Fruit fly (Drosophila melanogaster) whole organism, embryonic: Measurements from ENCODE around the gene CG12116.
A peak's percentile ranks its signal among the peaks of the same experiment; 100 is the strongest.

Source experiments
- Atf3 ChIP-seq: fragments of 200-800 bp; sonication (Bioruptor generic); optimal IDR thresholded peaks from 3 replicates; lab custom pipeline; 2016; ENCODE audit warnings: missing biosample characterization, missing genetic modification characterization
- CG13123 ChIP-seq: fragments of 200-800 bp; sonication (Bioruptor generic); optimal IDR thresholded peaks from 2 replicates; lab custom pipeline; 2016; ENCODE audit warnings: missing biosample characterization, missing genetic modification characterization
- CG13775 ChIP-seq: fragments of 200-800 bp; sonication (Bioruptor generic); optimal IDR thresholded peaks from 3 replicates; lab custom pipeline; 2017; ENCODE audit warnings: missing biosample characterization, mild to moderate bottlenecking, missing genetic modification characterization
- CG14860 ChIP-seq: fragments of 200-800 bp; sonication (Bioruptor generic); IDR thresholded peaks from 3 replicates; pipeline ENCODE4 v1.3.6; 2022; ENCODE audit warnings: missing biosample characterization, missing genetic modification characterization; ENCODE audit not compliant: partially characterized antibody
- CG1529 ChIP-seq: fragments of 200-800 bp; sonication (Bioruptor generic); optimal IDR thresholded peaks from 3 replicates; lab custom pipeline; 2018; ENCODE audit warnings: missing biosample characterization, missing genetic modification characterization
- CG15696 ChIP-seq: fragments of 200-800 bp; sonication (Bioruptor generic); optimal IDR thresholded peaks from 2 replicates; lab custom pipeline; 2019; ENCODE audit warnings: missing biosample characterization, mild to moderate bottlenecking, missing genetic modification characterization, moderate library complexity
- CG17186 ChIP-seq: fragments of 200-800 bp; sonication (Bioruptor generic); optimal IDR thresholded peaks from 3 replicates; lab custom pipeline; 2017; ENCODE audit warnings: missing biosample characterization, missing genetic modification reagents, missing genetic modification characterization
- CG18599 ChIP-seq: fragments of 200-800 bp; sonication (Bioruptor generic); optimal IDR thresholded peaks from 3 replicates; lab custom pipeline; 2017; ENCODE audit warnings: missing biosample characterization, missing genetic modification characterization, mild to moderate bottlenecking, moderate library complexity, missing genetic modification reagents
- CG18619 ChIP-seq: fragments of 200-800 bp; sonication (Bioruptor generic); optimal IDR thresholded peaks from 3 replicates; lab custom pipeline; 2017; ENCODE audit warnings: missing biosample characterization, mild to moderate bottlenecking, missing genetic modification characterization
- CG2712 ChIP-seq: fragments of 200-800 bp; optimal IDR thresholded peaks from 3 replicates; lab custom pipeline; 2019; ENCODE audit warnings: missing biosample characterization, mild to moderate bottlenecking, missing genetic modification characterization, moderate library complexity
- CG3065 ChIP-seq: fragments of 200-800 bp; sonication (Bioruptor generic); optimal IDR thresholded peaks from 2 replicates; lab custom pipeline; 2016; ENCODE audit warnings: missing biosample characterization, missing genetic modification characterization
- CG3726 ChIP-seq: fragments of 200-800 bp; sonication (Bioruptor generic); IDR thresholded peaks from 3 replicates; pipeline ENCODE4, ENCODE4 v1.3.6; 2022; ENCODE audit warnings: missing biosample characterization, missing genetic modification characterization
- CG3847 ChIP-seq: fragments of 200-800 bp; sonication (Bioruptor generic); IDR thresholded peaks from 2 replicates; pipeline ENCODE4 v1.3.6; 2022; ENCODE audit warnings: missing biosample characterization, missing genetic modification characterization
- CG4282 ChIP-seq: fragments of 200-800 bp; sonication (Bioruptor generic); optimal IDR thresholded peaks from 2 replicates; lab custom pipeline; 2016; ENCODE audit warnings: missing biosample characterization, missing genetic modification characterization
- CG4360 ChIP-seq: fragments of 200-800 bp; sonication (Bioruptor generic); IDR thresholded peaks from 2 replicates; pipeline ENCODE4 v1.3.6; 2022; ENCODE audit warnings: missing biosample characterization, missing genetic modification characterization
- CG6175 ChIP-seq: fragments of 200-800 bp; sonication (Bioruptor generic); IDR thresholded peaks from 3 replicates; pipeline ENCODE4 v1.3.6; 2022; ENCODE audit warnings: missing biosample characterization, missing genetic modification characterization
- CG6854 ChIP-seq: fragments of 200-800 bp; sonication (Bioruptor generic); optimal IDR thresholded peaks from 3 replicates; lab custom pipeline; 2017; ENCODE audit warnings: missing biosample characterization, mild to moderate bottlenecking, missing genetic modification characterization
- CG7271 ChIP-seq: fragments of 200-800 bp; sonication (Bioruptor generic); optimal IDR thresholded peaks from 2 replicates; lab custom pipeline; 2018; ENCODE audit warnings: missing biosample characterization, mild to moderate bottlenecking, missing genetic modification characterization, moderate library complexity
- CG7372 ChIP-seq: fragments of 200-800 bp; sonication (Bioruptor generic); IDR thresholded peaks from 2 replicates; pipeline ENCODE4 v1.3.6; 2022; ENCODE audit warnings: missing biosample characterization, missing genetic modification characterization
- CG7556 ChIP-seq: fragments of 200-800 bp; sonication (Bioruptor generic); optimal IDR thresholded peaks from 2 replicates; lab custom pipeline; 2017; ENCODE audit warnings: missing biosample characterization, mild to moderate bottlenecking, missing genetic modification characterization
- CG7786 ChIP-seq: fragments of 200-800 bp; sonication (Bioruptor generic); optimal IDR thresholded peaks from 2 replicates; lab custom pipeline; 2016; ENCODE audit warnings: missing biosample characterization, missing genetic modification characterization
- CG8281 ChIP-seq: fragments of 200-800 bp; sonication (Bioruptor generic); optimal IDR thresholded peaks from 2 replicates; lab custom pipeline; 2018; ENCODE audit warnings: missing biosample characterization, mild to moderate bottlenecking, missing genetic modification characterization, moderate library complexity
- CG9437 ChIP-seq: fragments of 200-800 bp; sonication (Bioruptor generic); optimal IDR thresholded peaks from 2 replicates; lab custom pipeline; 2018; ENCODE audit warnings: missing biosample characterization, mild to moderate bottlenecking, missing genetic modification characterization
- Dad ChIP-seq: fragments of 200-800 bp; sonication (Bioruptor generic); optimal IDR thresholded peaks from 3 replicates; lab custom pipeline; 2016; ENCODE audit warnings: missing biosample characterization, missing genetic modification characterization
- ERR ChIP-seq: fragments of 200-800 bp; sonication (Bioruptor generic); optimal IDR thresholded peaks from 2 replicates; lab custom pipeline; 2016; ENCODE audit warnings: missing biosample characterization, missing genetic modification characterization
- Fer3 ChIP-seq: fragments of 200-800 bp; sonication (Bioruptor generic); optimal IDR thresholded peaks from 2 replicates; lab custom pipeline; 2018; ENCODE audit warnings: missing biosample characterization, mild to moderate bottlenecking, missing genetic modification characterization, moderate library complexity
- HmgD ChIP-seq: fragments of 200-800 bp; sonication (Bioruptor generic); optimal IDR thresholded peaks from 3 replicates; lab custom pipeline; 2016; ENCODE audit warnings: missing biosample characterization, missing genetic modification characterization
- Lpt ChIP-seq: fragments of >200 bp; optimal IDR thresholded peaks from 2 replicates; lab custom pipeline; 2018; ENCODE audit warnings: missing biosample characterization, missing genetic modification characterization
- NFAT ChIP-seq: fragments of 200-800 bp; sonication (Bioruptor generic); IDR thresholded peaks from 2 replicates; pipeline ENCODE4 v1.3.6; 2022; ENCODE audit warnings: missing biosample characterization, missing genetic modification characterization
- Oli ChIP-seq: fragments of 200-800 bp; sonication (Bioruptor generic); optimal IDR thresholded peaks from 2 replicates; lab custom pipeline; 2018; ENCODE audit warnings: missing biosample characterization, mild to moderate bottlenecking, missing genetic modification characterization, moderate library complexity
- Ravus ChIP-seq: fragments of 200-800 bp; sonication (Bioruptor generic); IDR thresholded peaks from 2 replicates; pipeline ENCODE4 v1.3.6; 2022; ENCODE audit warnings: missing biosample characterization, missing genetic modification characterization
- Six4 ChIP-seq: fragments of 200-800 bp; sonication (Bioruptor generic); optimal IDR thresholded peaks from 2 replicates; lab custom pipeline; 2016; ENCODE audit warnings: missing biosample characterization, missing genetic modification characterization
- Tbp ChIP-seq: fragments of >200 bp; optimal IDR thresholded peaks from 2 replicates; lab custom pipeline; 2018; ENCODE audit warnings: missing biosample characterization, missing genetic modification characterization
- aop ChIP-seq: fragments of 200-800 bp; sonication (Bioruptor generic); IDR thresholded peaks from 2 replicates; pipeline ENCODE4 v1.3.6; 2022; ENCODE audit warnings: missing biosample characterization, missing genetic modification characterization
- ase ChIP-seq: fragments of 200-800 bp; sonication (Bioruptor generic); IDR thresholded peaks from 3 replicates; pipeline ENCODE4 v1.3.6; 2022; ENCODE audit warnings: missing biosample characterization, missing genetic modification characterization
- bowl ChIP-seq: fragments of 200-800 bp; sonication (Bioruptor generic); IDR thresholded peaks from 2 replicates; pipeline ENCODE4 v1.3.6; 2022; ENCODE audit warnings: missing biosample characterization, missing genetic modification characterization
- br ChIP-seq: fragments of >200 bp; optimal IDR thresholded peaks from 2 replicates; lab custom pipeline; 2017
- chinmo ChIP-seq: fragments of 200-800 bp; sonication (Bioruptor generic); IDR thresholded peaks from 4 replicates; pipeline ENCODE4 v1.3.6; 2022; ENCODE audit warnings: missing biosample characterization, missing genetic modification characterization; ENCODE audit not compliant: partially characterized antibody
- ci ChIP-seq: fragments of 200-800 bp; sonication (Bioruptor generic); IDR thresholded peaks from 3 replicates; pipeline ENCODE4 v1.3.6; 2022; ENCODE audit warnings: missing biosample characterization, missing genetic modification characterization
- corto ChIP-seq: fragments of 200-800 bp; sonication (Bioruptor generic); optimal IDR thresholded peaks from 2 replicates; lab custom pipeline; 2016; ENCODE audit warnings: missing biosample characterization, mild to moderate bottlenecking, missing genetic modification characterization, moderate library complexity
- croc ChIP-seq: fragments of 200-800 bp; sonication (Bioruptor generic); conservative IDR thresholded peaks from 3 replicates; pipeline ENCODE4 v1.3.6; 2022; ENCODE audit warnings: missing biosample characterization, missing genetic modification characterization
- jing ChIP-seq: fragments of 200-800 bp; sonication (Bioruptor generic); optimal IDR thresholded peaks from 2 replicates; lab custom pipeline; 2018; ENCODE audit warnings: missing biosample characterization, mild to moderate bottlenecking, missing genetic modification characterization
- lola ChIP-seq, 3 experiments: fragments of >200 bp in 2 of 3; fragments of 200-800 bp in 1 of 3; sonication (Bioruptor generic) in 1 of 3; optimal IDR thresholded peaks; 2 replicates each; lab custom pipeline; 2017 to 2019; ENCODE audit warnings: missing biosample characterization in 3 of 3, missing genetic modification characterization in 3 of 3, mild to moderate bottlenecking in 1 of 3, moderate library complexity in 1 of 3
- mld ChIP-seq: fragments of 200-800 bp; sonication (Bioruptor generic); IDR thresholded peaks from 3 replicates; pipeline ENCODE4 v1.3.6; 2022; ENCODE audit warnings: missing biosample characterization, missing genetic modification characterization; ENCODE audit not compliant: partially characterized antibody
- nau ChIP-seq: fragments of 200-800 bp; sonication (Bioruptor generic); optimal IDR thresholded peaks from 3 replicates; lab custom pipeline; 2017; ENCODE audit warnings: missing biosample characterization, mild to moderate bottlenecking, missing genetic modification characterization, missing genetic modification reagents
- prd ChIP-seq, 3 experiments: fragments of >200 bp in 2 of 3; fragments of 200-800 bp in 1 of 3; sonication (Bioruptor generic) in 1 of 3; optimal IDR thresholded peaks in 2 of 3; IDR thresholded peaks in 1 of 3; 2 replicates in 2 of 3; 3 replicates in 1 of 3; pipeline versions ENCODE4 v1.3.6 to Lab custom; 2017 to 2022; ENCODE audit warnings: missing biosample characterization in 1 of 3, missing genetic modification characterization in 1 of 3
- ro ChIP-seq: fragments of 200-800 bp; sonication (Bioruptor generic); IDR thresholded peaks from 2 replicates; pipeline ENCODE4 v1.3.6; 2022; ENCODE audit warnings: missing biosample characterization, missing genetic modification characterization
- sqz ChIP-seq: fragments of 200-800 bp; sonication (Bioruptor generic); optimal IDR thresholded peaks from 3 replicates; lab custom pipeline; 2018; ENCODE audit warnings: missing biosample characterization, mild to moderate bottlenecking, missing genetic modification characterization
- stc ChIP-seq: fragments of 200-800 bp; sonication (Bioruptor generic); IDR thresholded peaks from 2 replicates; pipeline ENCODE4 v1.3.6; 2022; ENCODE audit warnings: missing biosample characterization, missing genetic modification characterization

Gene CG12116

DNA sequence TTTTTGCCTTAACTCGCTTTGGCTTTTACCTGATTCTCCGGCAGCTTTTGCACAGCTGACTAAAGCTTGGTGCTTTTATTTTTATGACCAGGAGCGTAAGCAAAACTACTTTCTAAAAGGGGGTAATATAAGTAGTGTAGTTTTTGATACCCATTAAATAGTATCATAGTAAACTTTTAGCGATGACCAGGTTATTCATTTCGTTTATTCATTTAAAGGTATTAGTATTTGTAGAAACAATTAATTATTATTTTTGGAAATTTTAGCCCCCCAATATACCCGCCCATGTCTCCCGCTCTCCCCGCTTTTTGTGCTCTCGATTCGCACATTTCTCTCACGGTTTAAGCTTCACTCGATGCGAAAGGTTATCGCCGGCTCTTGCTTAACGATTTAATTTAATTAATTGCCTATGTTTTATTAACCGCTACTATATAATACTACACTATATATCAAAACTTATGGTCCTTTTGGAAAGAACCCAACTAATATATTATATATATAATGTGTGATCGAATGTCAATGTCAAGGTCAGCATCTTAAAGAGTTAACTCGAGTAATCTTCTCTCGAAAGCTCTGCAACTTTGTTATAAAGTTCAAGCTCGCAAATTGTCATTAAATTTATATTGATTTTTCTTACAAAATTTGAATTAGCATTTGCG is 4.3 kb downstream of the CG12116 start, which contains the start of gene Sptr (continued):
- TF ChIP-seq Fer3 (tag; lab: Kevin White, UChicago): peak; percentile 91
- peak; percentile 41; the same call in 1 of the 3 replicates for TF ChIP-seq croc
- peak; percentile 61 for TF ChIP-seq Ravus (GFP tag; lab: Robert Waterston, UW)
- TF ChIP-seq ERR (GFP tag; lab: Kevin White, UChicago): peak; percentile 70
- TF ChIP-seq aop (GFP tag; lab: Robert Waterston, UW): peak; percentile 56; the same call in 1 of the 2 replicates
- peak; percentile 81 for TF ChIP-seq CG18619 (GFP tag; lab: Kevin White, UChicago)
- peak; percentile 81 for TF ChIP-seq CG7786 (GFP tag; lab: Kevin White, UChicago)
- no peak for TF ChIP-seq sqz (GFP tag; lab: Kevin White, UChicago)
- TF ChIP-seq lola (GFP tag; optimal IDR thresholded peaks at IDR 0.05; lab: Kevin White, UChicago): peak in 1 of 3 experiments; percentile 46
- peak; percentile 14 for TF ChIP-seq Atf3
- TF ChIP-seq jing (GFP tag; lab: Kevin White, UChicago): peak; percentile 66
- peak; percentile 93 for TF ChIP-seq stc
- TF ChIP-seq chinmo (GFP tag; lab: Robert Waterston, UW): no peak
- peak; percentile 84 for TF ChIP-seq bowl (GFP tag; lab: Robert Waterston, UW)
- TF ChIP-seq CG4282 (GFP tag; lab: Kevin White, UChicago): peak; percentile 7
- TF ChIP-seq HmgD: no peak
- TF ChIP-seq Lpt (GFP tag; lab: Kevin White, UChicago): no peak
- peak; percentile 77; the same call in 2 of the 3 replicates for TF ChIP-seq ase
- peak; percentile 86 for TF ChIP-seq Oli (tag; lab: Kevin White, UChicago)
- peak; percentile 56 for TF ChIP-seq ro (GFP tag; lab: Robert Waterston, UW)
- peak; percentile 34; the same call in 1 of the 2 replicates for TF ChIP-seq CG4360 (GFP tag; lab: Robert Waterston, UW)
- peak; percentile 90 for TF ChIP-seq NFAT
- peak; percentile 63 for TF ChIP-seq Six4 (GFP tag; lab: Kevin White, UChicago)
- no peak for TF ChIP-seq br (lab: Kevin White, UChicago)
- TF ChIP-seq CG6854 (GFP tag; lab: Kevin White, UChicago): peak; percentile 88
- TF ChIP-seq CG17186 (GFP tag; lab: Kevin White, UChicago): no peak
- peak; percentile 73; the same call in 2 of the 3 replicates for TF ChIP-seq CG3726
- peak; percentile 41 for TF ChIP-seq CG15696 (tag; lab: Kevin White, UChicago)
- TF ChIP-seq CG13775: peak; percentile 80
- peak; percentile 78; the same call in 2 of the 3 replicates for TF ChIP-seq CG6175 (GFP tag; lab: Robert Waterston, UW)
- TF ChIP-seq CG18599 (GFP tag; lab: Kevin White, UChicago): peak; percentile 96
- TF ChIP-seq CG7372 (GFP tag; lab: Robert Waterston, UW): peak; percentile 84
- TF ChIP-seq Tbp (GFP tag; lab: Kevin White, UChicago): no peak
- TF ChIP-seq CG3065 (GFP tag; lab: Kevin White, UChicago): peak; percentile 13
- TF ChIP-seq ci: peak; percentile 88
- TF ChIP-seq nau: peak; percentile 80
- TF ChIP-seq CG9437 (GFP tag; lab: Kevin White, UChicago): peak; percentile 68
- TF ChIP-seq Dad: peak; percentile 66
- TF ChIP-seq CG1529 (GFP tag; lab: Kevin White, UChicago): peak; percentile 57
- peak; percentile 91 for TF ChIP-seq CG7556 (GFP tag; lab: Kevin White, UChicago)
- no peak for TF ChIP-seq prd (optimal IDR thresholded peaks at IDR 0.05; lab: Kevin White, UChicago)
- peak; percentile 85 for TF ChIP-seq prd (GFP tag; IDR thresholded peaks at IDR 0.05; lab: Robert Waterston, UW)
- no peak for TF ChIP-seq CG14860 (GFP tag; lab: Robert Waterston, UW)
- peak; percentile 54 for TF ChIP-seq CG8281
- TF ChIP-seq mld: no peak
- TF ChIP-seq CG2712 (tag; lab: Kevin White, UChicago): peak; percentile 80
- TF ChIP-seq CG13123 (GFP tag; lab: Kevin White, UChicago): peak; percentile 38
- peak; percentile 90 for TF ChIP-seq corto (GFP tag; lab: Kevin White, UChicago)
- TF ChIP-seq CG7271 (tag; lab: Kevin White, UChicago): no peak
- TF ChIP-seq CG3847 (GFP tag; lab: Robert Waterston, UW): peak; percentile 92
